Fruit fly (Drosophila melanogaster) whole organism, embryonic: ENCODE results near the gene Prp3.

Experiments
- Abd-B ChIP-seq: fragments of 200-800 bp; sonication (Bioruptor generic); optimal IDR thresholded peaks from 2 replicates; lab custom pipeline; 2018; ENCODE audit warnings: missing biosample characterization, mild to moderate bottlenecking, missing genetic modification characterization, moderate library complexity
- B-H1 ChIP-seq: fragments of 200-800 bp; sonication (Bioruptor generic); IDR thresholded peaks from 3 replicates; pipeline ENCODE4 v1.3.6; 2022; ENCODE audit warnings: missing biosample characterization, missing genetic modification characterization
- BEAF-32 ChIP-seq: fragments of 200-800 bp; sonication (Bioruptor generic); optimal IDR thresholded peaks from 3 replicates; lab custom pipeline; 2017; ENCODE audit warnings: missing biosample characterization, missing genetic modification characterization, mild to moderate bottlenecking, moderate library complexity, missing genetic modification reagents
- Blimp-1 ChIP-seq: fragments of 200-800 bp; sonication (Bioruptor generic); optimal IDR thresholded peaks from 3 replicates; lab custom pipeline; 2018; ENCODE audit warnings: missing biosample characterization, missing genetic modification characterization, mild to moderate bottlenecking, moderate library complexity, missing genetic modification reagents
- CG10366 ChIP-seq: fragments of 200-800 bp; sonication (Bioruptor generic); IDR thresholded peaks from 2 replicates; pipeline ENCODE4 v1.3.6; 2022; ENCODE audit warnings: missing biosample characterization, missing genetic modification characterization
- CG10979 ChIP-seq: fragments of 200-800 bp; sonication (Bioruptor generic); optimal IDR thresholded peaks from 2 replicates; lab custom pipeline; 2018; ENCODE audit warnings: missing biosample characterization, mild to moderate bottlenecking, missing genetic modification characterization, moderate library complexity
- CG11398 ChIP-seq: fragments of 200-800 bp; sonication (Bioruptor generic); optimal IDR thresholded peaks from 2 replicates; lab custom pipeline; 2016; ENCODE audit warnings: missing biosample characterization, missing genetic modification characterization
- CG12219 ChIP-seq: fragments of 200-800 bp; sonication (Bioruptor generic); optimal IDR thresholded peaks from 3 replicates; lab custom pipeline; 2018; ENCODE audit warnings: missing biosample characterization, mild to moderate bottlenecking, missing genetic modification characterization
- CG12391 ChIP-seq: fragments of 200-800 bp; sonication (Bioruptor generic); optimal IDR thresholded peaks from 3 replicates; lab custom pipeline; 2018; ENCODE audit warnings: missing biosample characterization, mild to moderate bottlenecking, missing genetic modification characterization, moderate library complexity
- CG12942 ChIP-seq: fragments of 200-800 bp; sonication (Bioruptor generic); optimal IDR thresholded peaks from 3 replicates; lab custom pipeline; 2016; ENCODE audit warnings: missing biosample characterization, missing genetic modification characterization
- CG13775 ChIP-seq: fragments of 200-800 bp; sonication (Bioruptor generic); optimal IDR thresholded peaks from 3 replicates; lab custom pipeline; 2017; ENCODE audit warnings: missing biosample characterization, mild to moderate bottlenecking, missing genetic modification characterization
- CG14050 ChIP-seq: fragments of 200-800 bp; sonication (Bioruptor generic); IDR thresholded peaks from 3 replicates; pipeline ENCODE4 v1.3.6; 2022; ENCODE audit warnings: missing biosample characterization, missing genetic modification characterization
- CG1647 ChIP-seq: fragments of 200-800 bp; sonication (Bioruptor generic); optimal IDR thresholded peaks from 3 replicates; lab custom pipeline; 2016; ENCODE audit warnings: missing biosample characterization, missing genetic modification characterization
- CG17186 ChIP-seq: fragments of 200-800 bp; sonication (Bioruptor generic); optimal IDR thresholded peaks from 3 replicates; lab custom pipeline; 2017; ENCODE audit warnings: missing biosample characterization, missing genetic modification reagents, missing genetic modification characterization
- CG3726 ChIP-seq: fragments of 200-800 bp; sonication (Bioruptor generic); IDR thresholded peaks from 3 replicates; pipeline ENCODE4, ENCODE4 v1.3.6; 2022; ENCODE audit warnings: missing biosample characterization, missing genetic modification characterization
- CG3995 ChIP-seq: fragments of 200-800 bp; sonication (Bioruptor generic); optimal IDR thresholded peaks from 3 replicates; lab custom pipeline; 2016; ENCODE audit warnings: missing biosample characterization, missing genetic modification characterization
- CG4360 ChIP-seq: fragments of 200-800 bp; sonication (Bioruptor generic); IDR thresholded peaks from 2 replicates; pipeline ENCODE4 v1.3.6; 2022; ENCODE audit warnings: missing biosample characterization, missing genetic modification characterization
- CG4820 ChIP-seq: fragments of 200-800 bp; sonication (Bioruptor generic); optimal IDR thresholded peaks from 3 replicates; lab custom pipeline; 2016; ENCODE audit warnings: missing biosample characterization, missing genetic modification characterization
- CG5180 ChIP-seq: fragments of 200-800 bp; sonication (Bioruptor generic); optimal IDR thresholded peaks from 3 replicates; lab custom pipeline; 2017; ENCODE audit warnings: missing biosample characterization, missing genetic modification characterization, mild to moderate bottlenecking, moderate library complexity, missing genetic modification reagents
- CG5953 ChIP-seq: fragments of 200-800 bp; sonication (Bioruptor generic); IDR thresholded peaks from 2 replicates; pipeline ENCODE4 v1.3.6; 2022; ENCODE audit warnings: missing biosample characterization, missing genetic modification characterization
- CG9797 ChIP-seq: fragments of 200-800 bp; sonication (Bioruptor generic); optimal IDR thresholded peaks from 3 replicates; lab custom pipeline; 2018; ENCODE audit warnings: missing biosample characterization, mild to moderate bottlenecking, missing genetic modification characterization
- CG9817 ChIP-seq: fragments of 200-800 bp; sonication (Bioruptor generic); optimal IDR thresholded peaks from 2 replicates; lab custom pipeline; 2018; ENCODE audit warnings: missing biosample characterization, mild to moderate bottlenecking, missing genetic modification characterization, moderate library complexity
- Dek ChIP-seq: fragments of 200-800 bp; sonication (Bioruptor generic); optimal IDR thresholded peaks from 3 replicates; lab custom pipeline; 2019; ENCODE audit warnings: missing biosample characterization, mild to moderate bottlenecking, missing genetic modification characterization, moderate library complexity
- Ets97D ChIP-seq: fragments of 200-800 bp; sonication (Bioruptor generic); optimal IDR thresholded peaks from 3 replicates; lab custom pipeline; 2016; ENCODE audit warnings: missing biosample characterization, missing genetic modification characterization
- Fer2 ChIP-seq: fragments of 200-800 bp; sonication (Bioruptor generic); optimal IDR thresholded peaks from 2 replicates; lab custom pipeline; 2018; ENCODE audit warnings: missing biosample characterization, mild to moderate bottlenecking, missing genetic modification characterization, moderate library complexity
- Hand ChIP-seq: fragments of 200-800 bp; sonication (Bioruptor generic); optimal IDR thresholded peaks from 2 replicates; lab custom pipeline; 2017; ENCODE audit warnings: mild to moderate bottlenecking, missing biosample characterization, missing genetic modification reagents, missing genetic modification characterization
- Hmx ChIP-seq: fragments of 200-800 bp; sonication (Bioruptor generic); optimal IDR thresholded peaks from 2 replicates; lab custom pipeline; 2016; ENCODE audit warnings: missing biosample characterization, missing genetic modification characterization
- NC2β ChIP-seq: fragments of 200-800 bp; sonication (Bioruptor generic); optimal IDR thresholded peaks from 2 replicates; lab custom pipeline; 2016; ENCODE audit warnings: missing biosample characterization, missing genetic modification characterization
- Neu2 ChIP-seq: fragments of 200-800 bp; sonication (Bioruptor generic); optimal IDR thresholded peaks from 3 replicates; lab custom pipeline; 2016; ENCODE audit warnings: missing biosample characterization, missing genetic modification characterization, borderline replicate concordance
- Nf-YC ChIP-seq: fragments of 200-800 bp; optimal IDR thresholded peaks from 3 replicates; lab custom pipeline; 2019; ENCODE audit warnings: missing biosample characterization, mild to moderate bottlenecking, missing genetic modification characterization, moderate library complexity
- Rfx ChIP-seq: fragments of 200-800 bp; sonication (Bioruptor generic); IDR thresholded peaks from 2 replicates; pipeline ENCODE4 v1.3.6; 2022; ENCODE audit warnings: missing biosample characterization, missing genetic modification characterization
- YL-1 ChIP-seq: fragments of 200-800 bp; sonication (Bioruptor generic); optimal IDR thresholded peaks from 3 replicates; lab custom pipeline; 2017; ENCODE audit warnings: missing biosample characterization, mild to moderate bottlenecking, missing genetic modification characterization
- ash1 ChIP-seq: fragments of 200-800 bp; sonication (Bioruptor generic); optimal IDR thresholded peaks from 2 replicates; lab custom pipeline; 2018; ENCODE audit warnings: missing biosample characterization, mild to moderate bottlenecking, missing genetic modification characterization
- bab2 ChIP-seq: fragments of 200-800 bp; sonication (Bioruptor generic); optimal IDR thresholded peaks from 2 replicates; lab custom pipeline; 2016; ENCODE audit warnings: missing biosample characterization, missing genetic modification characterization
- br ChIP-seq: fragments of >200 bp; optimal IDR thresholded peaks from 2 replicates; lab custom pipeline; 2017
- btn ChIP-seq: fragments of 200-800 bp; sonication (Bioruptor generic); optimal IDR thresholded peaks from 2 replicates; lab custom pipeline; 2016; ENCODE audit warnings: missing biosample characterization, missing genetic modification characterization
- croc ChIP-seq: fragments of 200-800 bp; sonication (Bioruptor generic); conservative IDR thresholded peaks from 3 replicates; pipeline ENCODE4 v1.3.6; 2022; ENCODE audit warnings: missing biosample characterization, missing genetic modification characterization
- dati ChIP-seq: fragments of 200-800 bp; sonication (Bioruptor generic); IDR thresholded peaks from 2 replicates; pipeline ENCODE4 v1.3.6; 2022; ENCODE audit warnings: missing biosample characterization, missing genetic modification characterization
- disco-r ChIP-seq: fragments of 200-800 bp; sonication (Bioruptor generic); optimal IDR thresholded peaks from 2 replicates; lab custom pipeline; 2016; ENCODE audit warnings: missing biosample characterization, missing genetic modification characterization
- en ChIP-seq: fragments of 200-800 bp; sonication (Bioruptor generic); optimal IDR thresholded peaks from 2 replicates; lab custom pipeline; 2016; ENCODE audit warnings: missing biosample characterization, missing genetic modification characterization
- ind ChIP-seq: fragments of 200-800 bp; sonication (Bioruptor generic); optimal IDR thresholded peaks from 3 replicates; lab custom pipeline; 2016; ENCODE audit warnings: missing biosample characterization, missing genetic modification characterization
- jumu ChIP-seq: fragments of 200-800 bp; sonication (Bioruptor generic); optimal IDR thresholded peaks from 3 replicates; lab custom pipeline; 2016; ENCODE audit warnings: missing biosample characterization, missing genetic modification characterization
- ken ChIP-seq: fragments of 200-800 bp; sonication (Bioruptor generic); IDR thresholded peaks from 3 replicates; pipeline ENCODE4 v1.3.6; 2022; ENCODE audit warnings: missing biosample characterization, missing genetic modification characterization
- lbe ChIP-seq: fragments of 200-800 bp; sonication (Bioruptor generic); optimal IDR thresholded peaks from 2 replicates; lab custom pipeline; 2016; ENCODE audit warnings: missing biosample characterization, mild to moderate bottlenecking, missing genetic modification characterization
- nom ChIP-seq: fragments of 200-800 bp; sonication (Bioruptor generic); optimal IDR thresholded peaks from 2 replicates; lab custom pipeline; 2017; ENCODE audit warnings: missing biosample characterization, missing genetic modification characterization, mild to moderate bottlenecking, moderate library complexity, missing genetic modification reagents
- oc ChIP-seq: fragments of 200-800 bp; sonication (Bioruptor generic); optimal IDR thresholded peaks from 2 replicates; lab custom pipeline; 2018; ENCODE audit warnings: missing biosample characterization, mild to moderate bottlenecking, missing genetic modification characterization, moderate library complexity
- p53 ChIP-seq: fragments of 200-800 bp; sonication (Bioruptor generic); optimal IDR thresholded peaks from 2 replicates; lab custom pipeline; 2016; ENCODE audit warnings: missing biosample characterization, missing genetic modification characterization
- pfk ChIP-seq: fragments of 200-800 bp; sonication (Bioruptor generic); optimal IDR thresholded peaks from 2 replicates; lab custom pipeline; 2018; ENCODE audit warnings: missing biosample characterization, mild to moderate bottlenecking, missing genetic modification characterization, moderate library complexity
- phol ChIP-seq: fragments of 200-800 bp; sonication (Bioruptor generic); optimal IDR thresholded peaks from 3 replicates; lab custom pipeline; 2018; ENCODE audit warnings: missing biosample characterization, mild to moderate bottlenecking, missing genetic modification characterization, moderate library complexity
- psq ChIP-seq: fragments of 200-800 bp; sonication (Bioruptor generic); optimal IDR thresholded peaks from 2 replicates; lab custom pipeline; 2017; ENCODE audit warnings: missing biosample characterization, missing genetic modification characterization
- tap ChIP-seq: fragments of 200-800 bp; optimal IDR thresholded peaks from 3 replicates; lab custom pipeline; 2019; ENCODE audit warnings: missing biosample characterization, mild to moderate bottlenecking, missing genetic modification characterization, moderate library complexity
- tgo ChIP-seq: fragments of 200-800 bp; sonication (Bioruptor generic); IDR thresholded peaks from 3 replicates; pipeline ENCODE4 v1.3.6; 2022; ENCODE audit warnings: missing biosample characterization, missing genetic modification characterization

Gene Prp3

dm6 chr3L:19910054-19910414 is at the start of gene Prp3, which contains the start of gene Mi-2 (continued):
- TF ChIP-seq CG12219 (GFP tag; lab: Kevin White, UChicago) (no peak), Blimp-1 (GFP tag; lab: Kevin White, UChicago) (no peak), Dek (tag; lab: Kevin White, UChicago) (peak; percentile 8), CG10366 (GFP tag; lab: Robert Waterston, UW) (no peak), CG17186 (GFP tag; lab: Kevin White, UChicago) (peak; percentile 23), NC2β (GFP tag; lab: Kevin White, UChicago) (peak; percentile 52), psq (GFP tag; lab: Kevin White, UChicago) (no peak), tap (no peak), Fer2 (tag; lab: Kevin White, UChicago) (no peak), croc (GFP tag; lab: Robert Waterston, UW) (no peak), phol (peak; percentile 99), CG10979 (no peak), CG5180 (GFP tag; lab: Kevin White, UChicago) (no peak), Rfx (peak; percentile 65), CG9797 (GFP tag; lab: Kevin White, UChicago) (peak; percentile 86), p53 (GFP tag; lab: Kevin White, UChicago) (no peak), Hmx (GFP tag; lab: Kevin White, UChicago) (no peak), CG5953 (GFP tag; lab: Robert Waterston, UW) (no peak), CG3726 (GFP tag; lab: Robert Waterston, UW) (no peak), disco-r (GFP tag; lab: Kevin White, UChicago) (no peak), ash1 (no peak), BEAF-32 (peak; percentile 46), lbe (GFP tag; lab: Kevin White, UChicago) (no peak), pfk (GFP tag; lab: Kevin White, UChicago) (peak; percentile 40), tgo (no peak), Neu2 (GFP tag; lab: Kevin White, UChicago) (no peak), nom (GFP tag; lab: Kevin White, UChicago) (peak; percentile 70), CG13775 (GFP tag; lab: Kevin White, UChicago) (peak; percentile 11), jumu (GFP tag; lab: Kevin White, UChicago) (peak; percentile 27), CG4360 (GFP tag; lab: Robert Waterston, UW) (no peak), CG3995 (GFP tag; lab: Kevin White, UChicago) (no peak), CG4820 (GFP tag; lab: Kevin White, UChicago) (no peak), CG14050 (GFP tag; lab: Robert Waterston, UW) (no peak), CG9817 (tag; lab: Kevin White, UChicago) (no peak), B-H1 (GFP tag; lab: Robert Waterston, UW) (no peak), ken (GFP tag; lab: Robert Waterston, UW) (no peak), CG1647 (GFP tag; lab: Kevin White, UChicago) (peak; percentile 3), br (lab: Kevin White, UChicago) (no peak), dati (GFP tag; lab: Robert Waterston, UW) (no peak), Ets97D (GFP tag; lab: Kevin White, UChicago) (peak; percentile 94), oc (peak; percentile 1), Abd-B (GFP tag; lab: Kevin White, UChicago) (peak; percentile 76), btn (no peak), CG12391 (tag; lab: Kevin White, UChicago) (peak; percentile 34), ind (no peak), CG12942 (GFP tag; lab: Kevin White, UChicago) (no peak), en (GFP tag; lab: Kevin White, UChicago) (no peak), Hand (GFP tag; lab: Kevin White, UChicago) (no peak), bab2 (no peak), CG11398 (GFP tag; lab: Kevin White, UChicago) (no peak), Nf-YC (peak; percentile 15), YL-1 (GFP tag; lab: Kevin White, UChicago) (peak; percentile 94)
